Worm (Caenorhabditis elegans): ENCODE data around the gene fbxa-80.

DNA sequence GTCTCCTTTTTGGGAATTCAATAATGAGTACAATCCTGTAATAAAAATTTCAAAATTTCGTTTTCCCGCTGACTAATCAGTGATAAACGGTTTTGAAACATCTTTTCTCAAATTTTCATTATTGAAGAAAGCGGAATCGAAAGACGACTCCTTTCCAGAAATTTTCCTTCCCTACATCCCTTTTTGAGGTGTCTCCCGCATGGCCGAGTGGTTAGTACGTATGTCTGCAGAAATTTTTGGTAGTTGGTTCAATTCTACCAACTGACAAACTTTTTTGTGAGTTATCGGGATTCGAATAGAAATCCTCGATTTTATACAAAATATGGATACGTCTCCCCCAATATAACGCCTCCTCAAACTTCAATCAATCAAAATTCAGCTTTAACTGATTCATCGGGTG lies 39.5 kb upstream of the fbxa-80 start:
- TF ChIP-seq ztf-29 (GFP tag; IDR thresholded peaks at IDR 0.05) (no peak), cog-1 (tag; optimal IDR thresholded peaks at IDR 0.05) (no peak)
